Fruit fly (Drosophila melanogaster) whole organism, embryonic: ENCODE data around the gene lectin-21Cb.
A peak's percentile ranks its signal among the peaks of the same experiment; 100 is the strongest.

Source experiments
- CG10274 ChIP-seq: fragments of 200-800 bp; sonication (Bioruptor generic); optimal IDR thresholded peaks from 3 replicates; lab custom pipeline; 2017; ENCODE audit warnings: missing biosample characterization, mild to moderate bottlenecking, missing genetic modification characterization
- CG10565 ChIP-seq: fragments of 200-800 bp; sonication (Bioruptor generic); optimal IDR thresholded peaks from 3 replicates; lab custom pipeline; 2016; ENCODE audit warnings: missing biosample characterization, mild to moderate bottlenecking, missing genetic modification characterization
- CG10654 ChIP-seq: fragments of 200-800 bp; sonication (Bioruptor generic); optimal IDR thresholded peaks from 2 replicates; lab custom pipeline; 2016; ENCODE audit warnings: missing biosample characterization, missing genetic modification characterization
- CG10979 ChIP-seq: fragments of 200-800 bp; sonication (Bioruptor generic); optimal IDR thresholded peaks from 2 replicates; lab custom pipeline; 2018; ENCODE audit warnings: missing biosample characterization, mild to moderate bottlenecking, missing genetic modification characterization, moderate library complexity
- CG11560 ChIP-seq: fragments of 200-800 bp; sonication (Bioruptor generic); IDR thresholded peaks from 3 replicates; pipeline ENCODE4 v1.3.6; 2022; ENCODE audit warnings: missing biosample characterization, missing genetic modification characterization
- CG12071 ChIP-seq: fragments of 200-800 bp; sonication (Bioruptor generic); optimal IDR thresholded peaks from 3 replicates; lab custom pipeline; 2018; ENCODE audit warnings: missing biosample characterization, mild to moderate bottlenecking, missing genetic modification characterization
- CG1233 ChIP-seq: fragments of 200-800 bp; sonication (Bioruptor generic); optimal IDR thresholded peaks from 4 replicates; lab custom pipeline; 2018; ENCODE audit warnings: missing biosample characterization, mild to moderate bottlenecking, missing genetic modification characterization
- CG13775 ChIP-seq: fragments of 200-800 bp; sonication (Bioruptor generic); optimal IDR thresholded peaks from 3 replicates; lab custom pipeline; 2017; ENCODE audit warnings: missing biosample characterization, mild to moderate bottlenecking, missing genetic modification characterization
- CG14441 ChIP-seq: fragments of 200-800 bp; sonication (Bioruptor generic); IDR thresholded peaks from 2 replicates; pipeline ENCODE4 v1.3.6; 2022; ENCODE audit warnings: missing biosample characterization, missing genetic modification characterization
- CG15514 ChIP-seq: fragments of 200-800 bp; sonication (Bioruptor generic); optimal IDR thresholded peaks from 3 replicates; lab custom pipeline; 2017; ENCODE audit warnings: missing biosample characterization, missing genetic modification characterization, mild to moderate bottlenecking, moderate library complexity, missing genetic modification reagents
- CG17328 ChIP-seq: fragments of 200-800 bp; sonication (Bioruptor generic); IDR thresholded peaks from 2 replicates; pipeline ENCODE4 v1.3.6; 2022; ENCODE audit warnings: missing biosample characterization, missing genetic modification characterization
- CG2889 ChIP-seq: fragments of 200-800 bp; sonication (Bioruptor generic); IDR thresholded peaks from 3 replicates; pipeline ENCODE4 v1.3.6; 2022; ENCODE audit warnings: missing biosample characterization, missing genetic modification characterization
- CG3281 ChIP-seq: fragments of 200-800 bp; sonication (Bioruptor generic); optimal IDR thresholded peaks from 3 replicates; lab custom pipeline; 2017; ENCODE audit warnings: missing biosample characterization, mild to moderate bottlenecking, missing genetic modification characterization
- CG3726 ChIP-seq: fragments of 200-800 bp; sonication (Bioruptor generic); IDR thresholded peaks from 3 replicates; pipeline ENCODE4, ENCODE4 v1.3.6; 2022; ENCODE audit warnings: missing biosample characterization, missing genetic modification characterization
- CG4424 ChIP-seq: fragments of 200-800 bp; sonication (Bioruptor generic); optimal IDR thresholded peaks from 3 replicates; lab custom pipeline; 2016; ENCODE audit warnings: missing biosample characterization, missing genetic modification characterization
- CG4617 ChIP-seq: fragments of 200-800 bp; sonication (Bioruptor generic); optimal IDR thresholded peaks from 3 replicates; lab custom pipeline; 2016; ENCODE audit warnings: missing biosample characterization, missing genetic modification characterization, borderline replicate concordance
- CG6175 ChIP-seq: fragments of 200-800 bp; sonication (Bioruptor generic); IDR thresholded peaks from 3 replicates; pipeline ENCODE4 v1.3.6; 2022; ENCODE audit warnings: missing biosample characterization, missing genetic modification characterization
- CG6272 ChIP-seq: fragments of 200-800 bp; sonication (Bioruptor generic); IDR thresholded peaks from 2 replicates; pipeline ENCODE4 v1.3.6; 2022; ENCODE audit warnings: missing biosample characterization, missing genetic modification characterization
- CG7271 ChIP-seq: fragments of 200-800 bp; sonication (Bioruptor generic); optimal IDR thresholded peaks from 2 replicates; lab custom pipeline; 2018; ENCODE audit warnings: missing biosample characterization, mild to moderate bottlenecking, missing genetic modification characterization, moderate library complexity
- CG9932 ChIP-seq: fragments of 200-800 bp; sonication (Bioruptor generic); IDR thresholded peaks from 2 replicates; pipeline ENCODE4 v1.3.6; 2022; ENCODE audit warnings: missing biosample characterization, missing genetic modification characterization
- CkIIα-i1 ChIP-seq: fragments of 200-800 bp; sonication (Bioruptor generic); IDR thresholded peaks from 2 replicates; pipeline ENCODE4 v1.3.6; 2022; ENCODE audit warnings: missing biosample characterization, missing genetic modification characterization
- D19A ChIP-seq: fragments of 200-800 bp; optimal IDR thresholded peaks from 3 replicates; lab custom pipeline; 2019; ENCODE audit warnings: missing biosample characterization, mild to moderate bottlenecking, missing genetic modification characterization, moderate library complexity
- Ets97D ChIP-seq: fragments of 200-800 bp; sonication (Bioruptor generic); optimal IDR thresholded peaks from 3 replicates; lab custom pipeline; 2016; ENCODE audit warnings: missing biosample characterization, missing genetic modification characterization
- Gug ChIP-seq: fragments of 200-800 bp; sonication (Bioruptor generic); IDR thresholded peaks from 4 replicates; pipeline ENCODE4 v1.3.6; 2022; ENCODE audit warnings: missing biosample characterization, missing genetic modification characterization
- H2.0 ChIP-seq: fragments of 200-800 bp; sonication (Bioruptor generic); IDR thresholded peaks from 2 replicates; pipeline ENCODE4 v1.3.6; 2022; ENCODE audit warnings: missing biosample characterization, missing genetic modification characterization
- HLH3B ChIP-seq: fragments of 200-800 bp; sonication (Bioruptor generic); IDR thresholded peaks from 2 replicates; pipeline ENCODE4 v1.3.6; 2022; ENCODE audit warnings: missing biosample characterization, missing genetic modification characterization
- MTF-1 ChIP-seq: fragments of 200-800 bp; sonication (Bioruptor generic); optimal IDR thresholded peaks from 2 replicates; lab custom pipeline; 2018; ENCODE audit warnings: missing biosample characterization, mild to moderate bottlenecking, missing genetic modification characterization, borderline replicate concordance
- NFAT ChIP-seq: fragments of 200-800 bp; sonication (Bioruptor generic); IDR thresholded peaks from 2 replicates; pipeline ENCODE4 v1.3.6; 2022; ENCODE audit warnings: missing biosample characterization, missing genetic modification characterization
- Ptx1 ChIP-seq: fragments of 200-800 bp; sonication (Bioruptor generic); IDR thresholded peaks from 2 replicates; pipeline ENCODE4 v1.3.6; 2022; ENCODE audit warnings: missing biosample characterization, missing genetic modification characterization
- Rx ChIP-seq: fragments of 200-800 bp; sonication (Bioruptor generic); IDR thresholded peaks from 2 replicates; pipeline ENCODE4 v1.3.6; 2022; ENCODE audit warnings: missing biosample characterization, missing genetic modification characterization
- TFAM ChIP-seq: fragments of 200-800 bp; sonication (Bioruptor generic); optimal IDR thresholded peaks from 2 replicates; lab custom pipeline; 2017; ENCODE audit warnings: missing biosample characterization, missing genetic modification characterization, inconsistent platforms
- ac ChIP-seq: fragments of 200-800 bp; sonication (Bioruptor generic); optimal IDR thresholded peaks from 3 replicates; lab custom pipeline; 2017; ENCODE audit warnings: missing biosample characterization, mild to moderate bottlenecking, missing genetic modification characterization
- amos ChIP-seq: fragments of 200-800 bp; sonication (Bioruptor generic); IDR thresholded peaks from 2 replicates; pipeline ENCODE4 v1.3.6; 2022; ENCODE audit warnings: missing biosample characterization, missing genetic modification characterization; ENCODE audit not compliant: partially characterized antibody
- ase ChIP-seq: fragments of 200-800 bp; sonication (Bioruptor generic); IDR thresholded peaks from 3 replicates; pipeline ENCODE4 v1.3.6; 2022; ENCODE audit warnings: missing biosample characterization, missing genetic modification characterization
- chinmo ChIP-seq: fragments of 200-800 bp; sonication (Bioruptor generic); IDR thresholded peaks from 4 replicates; pipeline ENCODE4 v1.3.6; 2022; ENCODE audit warnings: missing biosample characterization, missing genetic modification characterization; ENCODE audit not compliant: partially characterized antibody
- cwo ChIP-seq: fragments of 200-800 bp; sonication (Bioruptor generic); optimal IDR thresholded peaks from 3 replicates; lab custom pipeline; 2017; ENCODE audit warnings: missing biosample characterization, missing genetic modification characterization, mild to moderate bottlenecking, moderate library complexity, missing genetic modification reagents
- dan ChIP-seq: fragments of 200-800 bp; sonication (Bioruptor generic); IDR thresholded peaks from 2 replicates; pipeline ENCODE4 v1.3.6; 2022; ENCODE audit warnings: missing biosample characterization, missing genetic modification characterization
- dm ChIP-seq: fragments of 200-800 bp; sonication (Bioruptor generic); optimal IDR thresholded peaks from 3 replicates; lab custom pipeline; 2016; ENCODE audit warnings: missing biosample characterization, missing genetic modification characterization
- eyg ChIP-seq: fragments of 200-800 bp; sonication (Bioruptor generic); optimal IDR thresholded peaks from 3 replicates; lab custom pipeline; 2016; ENCODE audit warnings: missing biosample characterization, missing genetic modification characterization
- fd96Cb ChIP-seq: fragments of 200-800 bp; sonication (Bioruptor generic); optimal IDR thresholded peaks from 2 replicates; lab custom pipeline; 2018; ENCODE audit warnings: missing biosample characterization, mild to moderate bottlenecking, missing genetic modification characterization, moderate library complexity
- h ChIP-seq: fragments of >200 bp; optimal IDR thresholded peaks from 2 replicates; lab custom pipeline; 2017
- ham ChIP-seq: fragments of 200-800 bp; sonication (Bioruptor generic); IDR thresholded peaks from 2 replicates; pipeline ENCODE4 v1.3.6; 2022; ENCODE audit warnings: missing biosample characterization, missing genetic modification characterization
- ken ChIP-seq: fragments of 200-800 bp; sonication (Bioruptor generic); IDR thresholded peaks from 3 replicates; pipeline ENCODE4 v1.3.6; 2022; ENCODE audit warnings: missing biosample characterization, missing genetic modification characterization
- lbe ChIP-seq: fragments of 200-800 bp; sonication (Bioruptor generic); optimal IDR thresholded peaks from 2 replicates; lab custom pipeline; 2016; ENCODE audit warnings: missing biosample characterization, mild to moderate bottlenecking, missing genetic modification characterization
- nom ChIP-seq: fragments of 200-800 bp; sonication (Bioruptor generic); optimal IDR thresholded peaks from 2 replicates; lab custom pipeline; 2017; ENCODE audit warnings: missing biosample characterization, missing genetic modification characterization, mild to moderate bottlenecking, moderate library complexity, missing genetic modification reagents
- pho ChIP-seq: fragments of 200-800 bp; sonication (Bioruptor generic); optimal IDR thresholded peaks from 2 replicates; lab custom pipeline; 2016; ENCODE audit warnings: missing biosample characterization, missing genetic modification characterization
- phol ChIP-seq: fragments of 200-800 bp; sonication (Bioruptor generic); optimal IDR thresholded peaks from 3 replicates; lab custom pipeline; 2018; ENCODE audit warnings: missing biosample characterization, mild to moderate bottlenecking, missing genetic modification characterization, moderate library complexity
- stc ChIP-seq: fragments of 200-800 bp; sonication (Bioruptor generic); IDR thresholded peaks from 2 replicates; pipeline ENCODE4 v1.3.6; 2022; ENCODE audit warnings: missing biosample characterization, missing genetic modification characterization
- twi ChIP-seq: fragments of 200-800 bp; optimal IDR thresholded peaks from 2 replicates; lab custom pipeline; 2019; ENCODE audit warnings: missing biosample characterization, mild to moderate bottlenecking, missing genetic modification characterization, moderate library complexity
- tx ChIP-seq: fragments of 200-800 bp; sonication (Bioruptor generic); optimal IDR thresholded peaks from 2 replicates; lab custom pipeline; 2016; ENCODE audit warnings: missing biosample characterization, missing genetic modification characterization
- wdn ChIP-seq: fragments of 200-800 bp; sonication (Bioruptor generic); IDR thresholded peaks from 2 replicates; pipeline ENCODE4 v1.3.6; 2022; ENCODE audit warnings: missing biosample characterization, missing genetic modification characterization
- wek ChIP-seq: fragments of 200-800 bp; sonication (Bioruptor generic); optimal IDR thresholded peaks from 3 replicates; lab custom pipeline; 2018; ENCODE audit warnings: missing biosample characterization, mild to moderate bottlenecking, missing genetic modification characterization, moderate library complexity

lectin-21Cb gene

dm6 chr2L:574226-574625 lies 46.8 kb downstream of the lectin-21Cb start, which contains the start of the genes Ipk2 and cold (continued):
- TF ChIP-seq ham: no peak
- TF ChIP-seq nom (GFP tag; lab: Kevin White, UChicago): peak; percentile 70
- peak; percentile 59 for TF ChIP-seq cwo (GFP tag; lab: Kevin White, UChicago)
- peak; percentile 88 for TF ChIP-seq CG15514
- TF ChIP-seq HLH3B (GFP tag; lab: Robert Waterston, UW): peak; percentile 54; the same call in 1 of the 2 replicates
- TF ChIP-seq lbe (GFP tag; lab: Kevin White, UChicago): peak; percentile 80
- TF ChIP-seq eyg: peak; percentile 76
- peak; percentile 50 for TF ChIP-seq fd96Cb (tag; lab: Kevin White, UChicago)
- peak; percentile 68 for TF ChIP-seq Ets97D (GFP tag; lab: Kevin White, UChicago)
- TF ChIP-seq CG13775: peak; percentile 86
- no peak for TF ChIP-seq h
- TF ChIP-seq CG10654 (GFP tag; lab: Kevin White, UChicago): peak; percentile 60
- peak; percentile 88 for TF ChIP-seq phol
- peak; percentile 73 for TF ChIP-seq CG14441 (GFP tag; lab: Robert Waterston, UW)
- peak; percentile 77 for TF ChIP-seq CG1233
- peak; percentile 63; the same call in 1 of the 3 replicates for TF ChIP-seq CG11560 (tag; lab: Robert Waterston, UW)
- TF ChIP-seq CG10274 (GFP tag; lab: Kevin White, UChicago): peak; percentile 60
- TF ChIP-seq pho (GFP tag; lab: Kevin White, UChicago): peak; percentile 89
- TF ChIP-seq ac (GFP tag; lab: Kevin White, UChicago): no peak
- TF ChIP-seq CG6175 (GFP tag; lab: Robert Waterston, UW): no peak
- peak; percentile 1 for TF ChIP-seq CG12071 (GFP tag; lab: Kevin White, UChicago)
- TF ChIP-seq CG4424 (GFP tag; lab: Kevin White, UChicago): peak; percentile 85
- no peak for TF ChIP-seq MTF-1 (GFP tag; lab: Kevin White, UChicago)
- peak; percentile 59 for TF ChIP-seq wdn (GFP tag; lab: Robert Waterston, UW)
- TF ChIP-seq NFAT: no peak; the same call in 1 of the 2 replicates
- TF ChIP-seq chinmo (GFP tag; lab: Robert Waterston, UW): no peak
- TF ChIP-seq CG3281 (GFP tag; lab: Kevin White, UChicago): peak; percentile 83
- TF ChIP-seq CG4617 (GFP tag; lab: Kevin White, UChicago): peak; percentile 96
- peak; percentile 33; the same call in 1 of the 3 replicates for TF ChIP-seq CG3726
- TF ChIP-seq CG10565 (GFP tag; lab: Kevin White, UChicago): peak; percentile 51
- TF ChIP-seq dan (GFP tag; lab: Robert Waterston, UW): no peak
- peak; percentile 70 for TF ChIP-seq Gug (GFP tag; lab: Robert Waterston, UW)
- peak; percentile 72 for TF ChIP-seq ken (GFP tag; lab: Robert Waterston, UW)
- no peak for TF ChIP-seq ase (GFP tag; lab: Robert Waterston, UW)
- peak; percentile 62 for TF ChIP-seq Rx (GFP tag; lab: Robert Waterston, UW)
- TF ChIP-seq H2.0 (GFP tag; lab: Robert Waterston, UW): peak; percentile 59
- TF ChIP-seq CG10979 (tag; lab: Kevin White, UChicago): peak; percentile 67
- no peak for TF ChIP-seq CG2889
- no peak for TF ChIP-seq wek (GFP tag; lab: Kevin White, UChicago)
- TF ChIP-seq twi (tag; lab: Kevin White, UChicago): peak; percentile 67
- no peak for TF ChIP-seq TFAM (GFP tag; lab: Kevin White, UChicago)
- TF ChIP-seq CkIIα-i1: no peak
- peak; percentile 75 for TF ChIP-seq tx (GFP tag; lab: Kevin White, UChicago)
- TF ChIP-seq amos (GFP tag; lab: Robert Waterston, UW): no peak; the same call in 1 of the 2 replicates
- TF ChIP-seq CG6272 (GFP tag; lab: Robert Waterston, UW): peak; percentile 81
- TF ChIP-seq Ptx1 (GFP tag; lab: Robert Waterston, UW): peak; percentile 86
- TF ChIP-seq D19A (tag; lab: Kevin White, UChicago): no peak
- TF ChIP-seq stc (GFP tag; lab: Robert Waterston, UW): no peak
- TF ChIP-seq CG7271 (tag; lab: Kevin White, UChicago): no peak
- TF ChIP-seq dm (GFP tag; lab: Kevin White, UChicago): peak; percentile 61
- TF ChIP-seq CG17328 (GFP tag; lab: Robert Waterston, UW): 0 out of 2 replicates have a peak, but pooled peaks have one; percentile 11
- TF ChIP-seq CG9932 (GFP tag; lab: Robert Waterston, UW): peak; percentile 91
